Worm (Caenorhabditis elegans) whole organism, young adult: Measurements from ENCODE around the gene srx-112.

Experiments used
- B0261.1 ChIP-seq: sonication (generic microtip); optimal IDR thresholded peaks from 2 replicates; lab custom pipeline; 2016; ENCODE audit warnings: mild to moderate bottlenecking, missing genetic modification characterization, moderate library complexity, missing compliant biosample characterization
- F10E7.11 ChIP-seq: sonication (generic microtip); optimal IDR thresholded peaks from 2 replicates; lab custom pipeline; 2017; ENCODE audit warnings: mild to moderate bottlenecking, missing genetic modification characterization, moderate library complexity, missing compliant biosample characterization
- T26A5.8 ChIP-seq: sonication (generic microtip); optimal IDR thresholded peaks from 2 replicates; lab custom pipeline; 2016; ENCODE audit warnings: missing genetic modification characterization, missing compliant biosample characterization
- Y95B8A.8 ChIP-seq: fragments of 200-800 bp; sonication (Bioruptor generic); IDR thresholded peaks from 2 replicates; pipeline ENCODE4 v1.3.6; 2022; ENCODE audit warnings: missing genetic modification reagents, missing genetic modification characterization, missing compliant biosample characterization
- atf-7 ChIP-seq: sonication (generic microtip); optimal IDR thresholded peaks from 2 replicates; lab custom pipeline; 2017; ENCODE audit warnings: mild to moderate bottlenecking, missing genetic modification characterization, missing compliant biosample characterization
- athp-1 ChIP-seq: sonication (generic microtip); optimal IDR thresholded peaks from 2 replicates; lab custom pipeline; 2017; ENCODE audit warnings: mild to moderate bottlenecking, missing genetic modification characterization, missing compliant biosample characterization
- ets-4 ChIP-seq: fragments of 200-800 bp; sonication (Bioruptor generic); optimal IDR thresholded peaks from 2 replicates; lab custom pipeline; 2018; ENCODE audit warnings: mild to moderate bottlenecking, missing genetic modification characterization, missing compliant biosample characterization
- madf-3 ChIP-seq: fragments of 200-800 bp; sonication (Bioruptor generic); IDR thresholded peaks from 2 replicates; pipeline ENCODE4 v1.3.6; 2022; ENCODE audit warnings: missing genetic modification reagents, missing genetic modification characterization, missing compliant biosample characterization
- mcd-1 ChIP-seq: fragments of 200-800 bp; sonication (Bioruptor generic); IDR thresholded peaks from 2 replicates; pipeline ENCODE4 v1.3.6; 2022; ENCODE audit warnings: missing genetic modification reagents, missing genetic modification characterization, missing compliant biosample characterization
- nfya-1 ChIP-seq: sonication (generic microtip); optimal IDR thresholded peaks from 2 replicates; lab custom pipeline; 2017; ENCODE audit warnings: antibody characterized with exemption, missing compliant biosample characterization, missing genetic modification characterization, borderline replicate concordance; ENCODE audit not compliant: insufficient read depth
- nhr-90 ChIP-seq: sonication (generic microtip); optimal IDR thresholded peaks from 2 replicates; lab custom pipeline; 2016; ENCODE audit warnings: missing genotype, mild to moderate bottlenecking, missing genetic modification characterization, missing compliant biosample characterization
- pha-4 ChIP-seq: fragments of 150-350 bp; sonication (generic microtip); optimal IDR thresholded peaks from 2 replicates; lab custom pipeline; 2014; ENCODE audit warnings: missing biosample characterization, missing genetic modification reagents, missing genetic modification characterization
- rpc-1 ChIP-seq, 2 experiments: fragments of 150-350 bp in 1 of 2; sonication (generic microtip) in 1 of 2; optimal IDR thresholded peaks; 2 replicates each; lab custom pipeline; 2014 to 2018; ENCODE audit warnings: missing biosample characterization in 1 of 2, missing genetic modification characterization in 1 of 2, missing genetic modification reagents in 1 of 2, missing genotype in 1 of 2
- snpc-3.4 ChIP-seq: sonication (generic microtip); optimal IDR thresholded peaks from 2 replicates; lab custom pipeline; 2017; ENCODE audit warnings: missing genetic modification characterization, mild to moderate bottlenecking, missing compliant biosample characterization, antibody characterized with exemption, moderate library complexity, missing genotype, missing genetic modification reagents

ce11 chrII:3785257-3785656 is 20.9 kb upstream of the srx-112 start, which contains the start of gene T24E12.1:
- TF ChIP-seq F10E7.11 (tag; lab: Kevin White, UChicago) = no peak
- no peak for TF ChIP-seq ets-4 (GFP tag; lab: Kevin White, UChicago)
- TF ChIP-seq rpc-1 (optimal IDR thresholded peaks at IDR 0.05; lab: Kevin White, UChicago) = no peak
- TF ChIP-seq rpc-1 (tag; optimal IDR thresholded peaks at IDR 0.05; lab: Kevin White, UChicago) = no peak
- TF ChIP-seq mcd-1 (GFP tag; lab: Robert Waterston, UW) = no peak
- TF ChIP-seq madf-3 = no peak
- TF ChIP-seq pha-4 (tag; lab: Kevin White, UChicago) = no peak
- TF ChIP-seq nhr-90 (tag; lab: Kevin White, UChicago) = no peak
- TF ChIP-seq snpc-3.4 (tag; lab: Kevin White, UChicago) = no peak
- TF ChIP-seq Y95B8A.8 (GFP tag; lab: Robert Waterston, UW) = no peak
- TF ChIP-seq athp-1 (tag; lab: Kevin White, UChicago) = no peak
- no peak for TF ChIP-seq atf-7
- TF ChIP-seq B0261.1 (tag; lab: Kevin White, UChicago) = no peak
- no peak for TF ChIP-seq nfya-1 (tag; lab: Kevin White, UChicago)
- TF ChIP-seq T26A5.8 (tag; lab: Kevin White, UChicago) = no peak
